Fruit fly (Drosophila melanogaster): Measurements from ENCODE around the gene CG12375.

CG12375 gene

dm6 chr2L:8081640-8082485, 44.8 kb downstream of the CG12375 start (continued):
- TF ChIP-seq Trl (optimal IDR thresholded peaks at IDR 0.05) = no peak
- peak; percentile 43 for TF ChIP-seq Trl (GFP tag; optimal IDR thresholded peaks at IDR 0.05)
- TF ChIP-seq CG6272 (GFP tag; IDR thresholded peaks at IDR 0.05) = no peak
- peak; percentile 31; the same call in 1 of the 3 replicates for TF ChIP-seq CG7357 (GFP tag; IDR thresholded peaks at IDR 0.05)
- TF ChIP-seq HLHmδ (GFP tag; optimal IDR thresholded peaks at IDR 0.05) = no peak
- peak; percentile 88 for TF ChIP-seq D (optimal IDR thresholded peaks at IDR 0.05)
- peak; percentile 86 for TF ChIP-seq D (GFP tag; optimal IDR thresholded peaks at IDR 0.05)
- no peak for TF ChIP-seq emc (GFP tag; optimal IDR thresholded peaks at IDR 0.05)
- TF ChIP-seq Mrtf (GFP tag; IDR thresholded peaks at IDR 0.05) = peak; percentile 76; the same call in 1 of the 3 replicates
- TF ChIP-seq Oaz (GFP tag; IDR thresholded peaks at IDR 0.05) = peak; percentile 48; the same call in 1 of the 2 replicates
- peak; percentile 84 for TF ChIP-seq sim (GFP tag; IDR thresholded peaks at IDR 0.05)
- TF ChIP-seq bbx (GFP tag; IDR thresholded peaks at IDR 0.05; ENCODE audit: partially characterized antibody) = peak; percentile 8; the same call in 1 of the 2 replicates
- TF ChIP-seq NC2β (GFP tag; optimal IDR thresholded peaks at IDR 0.05) = peak; percentile 44
- peak; percentile 88 for TF ChIP-seq CG11695 (GFP tag; IDR thresholded peaks at IDR 0.05)
- TF ChIP-seq CG2712 (tag; optimal IDR thresholded peaks at IDR 0.05) = peak; percentile 92
- peak; percentile 31 for TF ChIP-seq gcm2 (GFP tag; optimal IDR thresholded peaks at IDR 0.05)
- no peak for TF ChIP-seq CG4282 (GFP tag; optimal IDR thresholded peaks at IDR 0.05)
- peak; percentile 63 for TF ChIP-seq CG13123 (GFP tag; optimal IDR thresholded peaks at IDR 0.05)
- no peak for TF ChIP-seq gce (GFP tag; IDR thresholded peaks at IDR 0.05)
- peak; percentile 88 for TF ChIP-seq tio (GFP tag; optimal IDR thresholded peaks at IDR 0.05)
- TF ChIP-seq CG12769 (tag; optimal IDR thresholded peaks at IDR 0.05) = no peak
- TF ChIP-seq peb (GFP tag; IDR thresholded peaks at IDR 0.05) = 0 out of 2 replicates have a peak, but pooled peaks have one; percentile 6
- peak; percentile 91 for TF ChIP-seq CG12391 (tag; optimal IDR thresholded peaks at IDR 0.05)
- no peak; the same call in none of the 2 replicates for TF ChIP-seq danr (GFP tag; IDR thresholded peaks at IDR 0.05)
- peak; percentile 63 for TF ChIP-seq Hand (GFP tag; optimal IDR thresholded peaks at IDR 0.05)
- peak; percentile 91 for TF ChIP-seq lmd (GFP tag; IDR thresholded peaks at IDR 0.05)
- peak; percentile 87 for TF ChIP-seq gsb-n (tag; optimal IDR thresholded peaks at IDR 0.05)
- no peak for TF ChIP-seq pb (GFP tag; optimal IDR thresholded peaks at IDR 0.05)
- TF ChIP-seq Gug (GFP tag; IDR thresholded peaks at IDR 0.05) = no peak
- TF ChIP-seq CG31224 (GFP tag; IDR thresholded peaks at IDR 0.05) = no peak
- TF ChIP-seq CG3407 (GFP tag; optimal IDR thresholded peaks at IDR 0.05) = peak; percentile 80

DNA sequence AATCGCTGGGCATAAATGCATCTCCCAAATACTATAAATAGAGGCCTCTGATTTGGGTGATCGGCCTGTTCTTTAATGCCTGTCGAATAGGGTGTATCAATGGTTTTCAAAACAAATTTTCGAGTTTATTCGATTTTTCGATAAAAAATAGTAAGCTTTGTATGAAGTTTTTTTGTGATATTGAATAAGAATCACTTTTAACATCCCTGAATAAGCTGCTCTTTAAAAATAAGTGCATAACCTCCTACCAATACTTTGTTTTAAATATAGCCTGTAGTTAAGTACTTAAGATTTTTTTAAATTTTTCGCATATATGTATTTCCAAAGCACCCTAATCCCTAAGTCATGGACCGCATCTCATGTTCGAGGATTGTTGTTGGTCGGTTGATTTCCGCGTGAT, 46.0 kb downstream of the CG12375 start:
- peak; percentile 47 for TF ChIP-seq CoRest (tag; optimal IDR thresholded peaks at IDR 0.05)
- no peak for TF ChIP-seq danr (GFP tag; IDR thresholded peaks at IDR 0.05)
- peak in 1 of 2 experiments; percentile 35 for TF ChIP-seq Eip74EF (GFP tag; optimal IDR thresholded peaks at IDR 0.05)
- peak; percentile 31 for TF ChIP-seq CG14710 (tag; optimal IDR thresholded peaks at IDR 0.05)
- no peak for TF ChIP-seq CG7786 (GFP tag; optimal IDR thresholded peaks at IDR 0.05)
- peak; percentile 31 for TF ChIP-seq Nf-YB (GFP tag; optimal IDR thresholded peaks at IDR 0.05)
- TF ChIP-seq CG4707 (GFP tag; optimal IDR thresholded peaks at IDR 0.05) = peak; percentile 30
- peak; percentile 78 for TF ChIP-seq CG13424 (tag; optimal IDR thresholded peaks at IDR 0.05)
- TF ChIP-seq CG34422 (GFP tag; IDR thresholded peaks at IDR 0.05) = no peak
- peak; percentile 0 for TF ChIP-seq CG11723 (GFP tag; optimal IDR thresholded peaks at IDR 0.05)
- no peak for TF ChIP-seq Hmx (GFP tag; optimal IDR thresholded peaks at IDR 0.05)
- TF ChIP-seq Ada2b (GFP tag; IDR thresholded peaks at IDR 0.05) = no peak
- TF ChIP-seq Dp (GFP tag; optimal IDR thresholded peaks at IDR 0.05) = no peak
- TF ChIP-seq nmo (GFP tag; optimal IDR thresholded peaks at IDR 0.05) = peak; percentile 21
- no peak for TF ChIP-seq psq (GFP tag; optimal IDR thresholded peaks at IDR 0.05)
- TF ChIP-seq otp (GFP tag; IDR thresholded peaks at IDR 0.05) = no peak
- no peak for TF ChIP-seq CG1024 (GFP tag; IDR thresholded peaks at IDR 0.05)
- peak in 1 of 3 experiments; percentile 78 for TF ChIP-seq lola (GFP tag; optimal IDR thresholded peaks at IDR 0.05)
- peak; percentile 12 for TF ChIP-seq odd (GFP tag; optimal IDR thresholded peaks at IDR 0.05)
- TF ChIP-seq CG12236 (GFP tag; optimal IDR thresholded peaks at IDR 0.05) = no peak
- TF ChIP-seq trem (tag; optimal IDR thresholded peaks at IDR 0.05) = no peak
